Worm (Caenorhabditis elegans) whole organism, early embryonic: ENCODE measurements around the gene zig-11.

ENCODE experiments used
- B0310.2 ChIP-seq: sonication (generic microtip); optimal IDR thresholded peaks from 2 replicates; lab custom pipeline; 2016; ENCODE audit warnings: mild to moderate bottlenecking, missing genetic modification characterization, missing compliant biosample characterization
- F13C5.2 ChIP-seq: sonication (generic microtip); optimal IDR thresholded peaks from 2 replicates; lab custom pipeline; 2017; ENCODE audit warnings: mild to moderate bottlenecking, missing genetic modification characterization, inconsistent platforms, missing compliant biosample characterization
- aly-1 ChIP-seq: sonication (generic microtip); optimal IDR thresholded peaks from 2 replicates; lab custom pipeline; 2016; ENCODE audit warnings: missing genetic modification characterization, missing compliant biosample characterization
- ama-1 ChIP-seq: fragments of 150-350 bp; optimal IDR thresholded peaks from 2 replicates; lab custom pipeline; 2014
- ceh-13 ChIP-seq: fragments of 200-800 bp; sonication (Bioruptor generic); optimal IDR thresholded peaks from 2 replicates; lab custom pipeline; 2018; ENCODE audit warnings: mild to moderate bottlenecking, missing genetic modification characterization, missing compliant biosample characterization
- ceh-36 ChIP-seq: sonication (generic microtip); optimal IDR thresholded peaks from 2 replicates; lab custom pipeline; 2016; ENCODE audit warnings: missing genetic modification characterization, inconsistent platforms, missing compliant biosample characterization
- ets-7 ChIP-seq: sonication (generic microtip); optimal IDR thresholded peaks from 2 replicates; lab custom pipeline; 2016; ENCODE audit warnings: missing genotype, missing genetic modification characterization, missing compliant biosample characterization
- flt-1 ChIP-seq: fragments of 200-800 bp; sonication (Bioruptor generic); IDR thresholded peaks from 2 replicates; pipeline ENCODE4 v1.3.6; 2022; ENCODE audit warnings: missing genetic modification characterization, missing compliant biosample characterization
- hmbx-1 ChIP-seq: sonication (generic microtip); optimal IDR thresholded peaks from 2 replicates; lab custom pipeline; 2016; ENCODE audit warnings: mild to moderate bottlenecking, missing genetic modification characterization, missing compliant biosample characterization
- hmg-4 ChIP-seq: fragments of 200-800 bp; sonication (Bioruptor generic); optimal IDR thresholded peaks from 2 replicates; lab custom pipeline; 2018; ENCODE audit warnings: mild to moderate bottlenecking, missing genetic modification characterization, missing compliant biosample characterization
- hnd-1 ChIP-seq: sonication (generic microtip); optimal IDR thresholded peaks from 2 replicates; lab custom pipeline; 2016; ENCODE audit warnings: missing genetic modification characterization, missing compliant biosample characterization
- pes-1 ChIP-seq: fragments of 200-800 bp; sonication (Bioruptor generic); IDR thresholded peaks from 2 replicates; pipeline ENCODE4 v1.3.6; 2022; ENCODE audit warnings: missing genetic modification reagents, missing genetic modification characterization, missing compliant biosample characterization
- scrt-1 ChIP-seq: fragments of 200-800 bp; sonication (Bioruptor generic); IDR thresholded peaks from 2 replicates; pipeline ENCODE4 v1.3.6; 2022; ENCODE audit warnings: missing genetic modification characterization, missing compliant biosample characterization
- sea-1 ChIP-seq: fragments of 200-800 bp; sonication (Bioruptor generic); conservative IDR thresholded peaks from 2 replicates; pipeline ENCODE4 v1.3.6; 2022; ENCODE audit warnings: missing genetic modification characterization, missing compliant biosample characterization
- tbx-11 ChIP-seq: fragments of 200-800 bp; sonication (Bioruptor generic); IDR thresholded peaks from 2 replicates; pipeline ENCODE4 v1.3.6; 2022; ENCODE audit warnings: missing genetic modification characterization, missing compliant biosample characterization
- tbx-37 ChIP-seq: fragments of 200-800 bp; sonication (Bioruptor generic); conservative IDR thresholded peaks from 2 replicates; pipeline ENCODE4 v1.3.6; 2022; ENCODE audit warnings: missing genetic modification reagents, missing genetic modification characterization, missing compliant biosample characterization
- tra-4 ChIP-seq: sonication (generic microtip); optimal IDR thresholded peaks from 2 replicates; lab custom pipeline; 2017; ENCODE audit warnings: missing genetic modification characterization, missing compliant biosample characterization

Gene zig-11

ce11 chrV:1921321-1921720, 28.6 kb upstream of the zig-11 start, which contains the start of gene gst-37:
TSS of gene gst-37 (plus strand) at chrV:1921621.
- TF ChIP-seq scrt-1: no peak
- TF ChIP-seq pes-1 (GFP tag; lab: Robert Waterston, UW): no peak
- no peak for TF ChIP-seq ets-7
- no peak for TF ChIP-seq flt-1
- no peak for TF ChIP-seq hnd-1 (tag; lab: Kevin White, UChicago)
- no peak for TF ChIP-seq tra-4 (tag; lab: Kevin White, UChicago)

ce11 chrV:1920105-1920504, 27.4 kb upstream of the zig-11 start, which contains the start of gene Y32G9A.12:
TSS of gene Y32G9A.12 (minus strand) at chrV:1920205.
- no peak for TF ChIP-seq ceh-13 (GFP tag; lab: Kevin White, UChicago)
- TF ChIP-seq flt-1: no peak
- TF ChIP-seq ets-7: no peak
- no peak for TF ChIP-seq ceh-36 (tag; lab: Kevin White, UChicago)
- no peak for TF ChIP-seq tbx-11
- TF ChIP-seq aly-1: no peak
- no peak for TF ChIP-seq sea-1 (GFP tag; lab: Robert Waterston, UW)
- no peak for TF ChIP-seq hmg-4 (GFP tag; lab: Kevin White, UChicago)
- TF ChIP-seq F13C5.2 (tag; lab: Kevin White, UChicago): no peak
- TF ChIP-seq scrt-1: no peak
- TF ChIP-seq hmbx-1 (tag; lab: Kevin White, UChicago): no peak

- no peak for TF ChIP-seq hmbx-1 (tag; lab: Kevin White, UChicago)
- TF ChIP-seq ets-7: no peak
- no peak for TF ChIP-seq pes-1 (GFP tag; lab: Robert Waterston, UW)
- TF ChIP-seq ama-1 (lab: Kevin White, UChicago): no peak
- TF ChIP-seq F13C5.2 (tag; lab: Kevin White, UChicago): no peak
- no peak for TF ChIP-seq scrt-1
- TF ChIP-seq aly-1: no peak
- TF ChIP-seq sea-1 (GFP tag; lab: Robert Waterston, UW): no peak
- no peak for TF ChIP-seq ceh-13 (GFP tag; lab: Kevin White, UChicago)
- no peak for TF ChIP-seq hmg-4 (GFP tag; lab: Kevin White, UChicago)
- TF ChIP-seq flt-1: no peak
- TF ChIP-seq B0310.2 (tag; lab: Kevin White, UChicago): no peak
- no peak for TF ChIP-seq tbx-11
- no peak for TF ChIP-seq ceh-36 (tag; lab: Kevin White, UChicago)
- no peak for TF ChIP-seq tbx-37
- TF ChIP-seq tra-4 (tag; lab: Kevin White, UChicago): no peak
- no peak for TF ChIP-seq hnd-1 (tag; lab: Kevin White, UChicago)
Observed at ce11 chrV:1918030-1918559, 25.4 kb upstream of the zig-11 start, which contains the start of gene Y32G9A.2. TSS of gene Y32G9A.2 (plus strand) at chrV:1918509.

ce11 chrV:1911102-1911501, 18.4 kb upstream of the zig-11 start, which contains the start of gene Y32G9A.3:
TSS of gene Y32G9A.3 (plus strand) at chrV:1911402.
- TF ChIP-seq ceh-13 (GFP tag; lab: Kevin White, UChicago) (no peak), ceh-36 (tag; lab: Kevin White, UChicago) (no peak), flt-1 (no peak), scrt-1 (no peak), B0310.2 (tag; lab: Kevin White, UChicago) (no peak), tbx-11 (no peak), tra-4 (tag; lab: Kevin White, UChicago) (no peak), ets-7 (no peak), hmg-4 (GFP tag; lab: Kevin White, UChicago) (no peak), F13C5.2 (tag; lab: Kevin White, UChicago) (no peak), sea-1 (GFP tag; lab: Robert Waterston, UW) (no peak), hmbx-1 (tag; lab: Kevin White, UChicago) (no peak), tbx-37 (no peak), hnd-1 (tag; lab: Kevin White, UChicago) (no peak)

ce11 chrV:1908542-1908941, 15.8 kb upstream of the zig-11 start, which contains the start of gene srp-3:
TSS of gene srp-3 (plus strand) at chrV:1908842.
- no peak for TF ChIP-seq ceh-36 (tag; lab: Kevin White, UChicago)
- TF ChIP-seq ets-7: no peak
- no peak for TF ChIP-seq pes-1 (GFP tag; lab: Robert Waterston, UW)
- no peak for TF ChIP-seq scrt-1
- no peak for TF ChIP-seq ama-1 (lab: Kevin White, UChicago)
- no peak for TF ChIP-seq hmg-4 (GFP tag; lab: Kevin White, UChicago)
- no peak for TF ChIP-seq tbx-11
- no peak for TF ChIP-seq flt-1
- TF ChIP-seq hnd-1 (tag; lab: Kevin White, UChicago): no peak

ce11 chrV:1907350-1907749, 14.6 kb upstream of the zig-11 start, which contains the start of gene Y32G9A.5:
TSS of gene Y32G9A.5 (plus strand) at chrV:1907650.
- TF ChIP-seq hmbx-1 (tag; lab: Kevin White, UChicago): no peak
- TF ChIP-seq ceh-13 (GFP tag; lab: Kevin White, UChicago): no peak
- no peak for TF ChIP-seq flt-1
- no peak for TF ChIP-seq aly-1
- no peak for TF ChIP-seq scrt-1
- no peak for TF ChIP-seq hmg-4 (GFP tag; lab: Kevin White, UChicago)
- no peak for TF ChIP-seq B0310.2 (tag; lab: Kevin White, UChicago)
- TF ChIP-seq ets-7: no peak
- TF ChIP-seq hnd-1 (tag; lab: Kevin White, UChicago): no peak
- TF ChIP-seq pes-1 (GFP tag; lab: Robert Waterston, UW): no peak
- TF ChIP-seq tbx-37: no peak
- TF ChIP-seq ceh-36 (tag; lab: Kevin White, UChicago): no peak
- no peak for TF ChIP-seq tbx-11
- TF ChIP-seq F13C5.2 (tag; lab: Kevin White, UChicago): no peak
- no peak for TF ChIP-seq tra-4 (tag; lab: Kevin White, UChicago)

- no peak for TF ChIP-seq flt-1
- no peak for TF ChIP-seq ama-1 (lab: Kevin White, UChicago)
- no peak for TF ChIP-seq hnd-1 (tag; lab: Kevin White, UChicago)
- TF ChIP-seq aly-1: no peak
- TF ChIP-seq B0310.2 (tag; lab: Kevin White, UChicago): no peak
- no peak for TF ChIP-seq hmbx-1 (tag; lab: Kevin White, UChicago)
- no peak for TF ChIP-seq tbx-37
- TF ChIP-seq tbx-11: no peak
- TF ChIP-seq ceh-13 (GFP tag; lab: Kevin White, UChicago): no peak
- TF ChIP-seq hmg-4 (GFP tag; lab: Kevin White, UChicago): no peak
- TF ChIP-seq ets-7: no peak
- TF ChIP-seq tra-4 (tag; lab: Kevin White, UChicago): no peak
- TF ChIP-seq pes-1 (GFP tag; lab: Robert Waterston, UW): no peak
- TF ChIP-seq F13C5.2 (tag; lab: Kevin White, UChicago): no peak
- TF ChIP-seq ceh-36 (tag; lab: Kevin White, UChicago): no peak
Observed at ce11 chrV:1895483-1895882, 2.7 kb upstream of the zig-11 start, which contains the start of gene nphp-2. TSS of gene nphp-2 (plus strand) at chrV:1895783.
